Fruit fly (Drosophila melanogaster) whole organism, embryonic: ENCODE results near the gene CG32344.

ENCODE experiments used
- ATbp ChIP-seq: fragments of 200-800 bp; sonication (Bioruptor generic); optimal IDR thresholded peaks from 2 replicates; lab custom pipeline; 2017; ENCODE audit warnings: missing biosample characterization, mild to moderate bottlenecking, missing genetic modification characterization, missing genetic modification reagents
- Aef1 ChIP-seq: fragments of 200-800 bp; sonication (Bioruptor generic); IDR thresholded peaks from 3 replicates; pipeline ENCODE4 v1.3.6; 2022; ENCODE audit warnings: missing biosample characterization, missing genetic modification characterization
- Antp ChIP-seq: fragments of 200-800 bp; sonication (Bioruptor generic); optimal IDR thresholded peaks from 3 replicates; lab custom pipeline; 2016; ENCODE audit warnings: missing biosample characterization, missing genetic modification characterization
- Atf-2 ChIP-seq: fragments of 200-800 bp; sonication (Bioruptor generic); optimal IDR thresholded peaks from 2 replicates; lab custom pipeline; 2016; ENCODE audit warnings: missing biosample characterization, missing genetic modification characterization
- Bdp1 ChIP-seq: fragments of 200-800 bp; sonication (Bioruptor generic); optimal IDR thresholded peaks from 3 replicates; lab custom pipeline; 2016; ENCODE audit warnings: missing biosample characterization, missing genetic modification characterization
- CG10267 ChIP-seq: fragments of 200-800 bp; sonication (Bioruptor generic); optimal IDR thresholded peaks from 2 replicates; lab custom pipeline; 2018; ENCODE audit warnings: missing biosample characterization, mild to moderate bottlenecking, missing genetic modification characterization, moderate library complexity
- CG10274 ChIP-seq: fragments of 200-800 bp; sonication (Bioruptor generic); optimal IDR thresholded peaks from 3 replicates; lab custom pipeline; 2017; ENCODE audit warnings: missing biosample characterization, mild to moderate bottlenecking, missing genetic modification characterization
- CG10565 ChIP-seq: fragments of 200-800 bp; sonication (Bioruptor generic); optimal IDR thresholded peaks from 3 replicates; lab custom pipeline; 2016; ENCODE audit warnings: missing biosample characterization, mild to moderate bottlenecking, missing genetic modification characterization
- CG11398 ChIP-seq: fragments of 200-800 bp; sonication (Bioruptor generic); optimal IDR thresholded peaks from 2 replicates; lab custom pipeline; 2016; ENCODE audit warnings: missing biosample characterization, missing genetic modification characterization
- CG15696 ChIP-seq: fragments of 200-800 bp; sonication (Bioruptor generic); optimal IDR thresholded peaks from 2 replicates; lab custom pipeline; 2019; ENCODE audit warnings: missing biosample characterization, mild to moderate bottlenecking, missing genetic modification characterization, moderate library complexity
- CG1603 ChIP-seq: fragments of 200-800 bp; sonication (Bioruptor generic); optimal IDR thresholded peaks from 2 replicates; lab custom pipeline; 2019; ENCODE audit warnings: missing biosample characterization, mild to moderate bottlenecking, missing genetic modification characterization, moderate library complexity
- CG17328 ChIP-seq: fragments of 200-800 bp; sonication (Bioruptor generic); IDR thresholded peaks from 2 replicates; pipeline ENCODE4 v1.3.6; 2022; ENCODE audit warnings: missing biosample characterization, missing genetic modification characterization
- CG17912 ChIP-seq: fragments of 200-800 bp; sonication (Bioruptor generic); optimal IDR thresholded peaks from 2 replicates; lab custom pipeline; 2018; ENCODE audit warnings: missing biosample characterization, mild to moderate bottlenecking, missing genetic modification characterization
- CG2199 ChIP-seq: fragments of 200-800 bp; sonication (Bioruptor generic); IDR thresholded peaks from 3 replicates; pipeline ENCODE4 v1.3.6; 2022; ENCODE audit warnings: missing biosample characterization, missing genetic modification characterization
- CG2202 ChIP-seq: fragments of 200-800 bp; sonication (Bioruptor generic); optimal IDR thresholded peaks from 2 replicates; lab custom pipeline; 2018; ENCODE audit warnings: missing biosample characterization, mild to moderate bottlenecking, missing genetic modification characterization
- CG31224 ChIP-seq: fragments of 200-800 bp; sonication (Bioruptor generic); IDR thresholded peaks from 2 replicates; pipeline ENCODE4 v1.3.6; 2022; ENCODE audit warnings: missing biosample characterization, missing genetic modification characterization
- CG4282 ChIP-seq: fragments of 200-800 bp; sonication (Bioruptor generic); optimal IDR thresholded peaks from 2 replicates; lab custom pipeline; 2016; ENCODE audit warnings: missing biosample characterization, missing genetic modification characterization
- CG8290 ChIP-seq, 3 experiments: fragments of 200-800 bp; sonication (Bioruptor generic); optimal IDR thresholded peaks; 2 replicates each; lab custom pipeline; 2016 to 2019; ENCODE audit warnings: missing biosample characterization in 3 of 3, missing genetic modification characterization in 3 of 3, mild to moderate bottlenecking in 2 of 3, moderate library complexity in 1 of 3
- CG8359 ChIP-seq: fragments of 200-800 bp; sonication (Bioruptor generic); optimal IDR thresholded peaks from 2 replicates; lab custom pipeline; 2017; ENCODE audit warnings: missing biosample characterization, mild to moderate bottlenecking, missing genetic modification characterization, borderline replicate concordance
- HLH4C ChIP-seq: fragments of 200-800 bp; sonication (Bioruptor generic); IDR thresholded peaks from 3 replicates; pipeline ENCODE4 v1.3.6; 2022; ENCODE audit warnings: missing biosample characterization, missing genetic modification characterization; ENCODE audit not compliant: partially characterized antibody
- Hmr ChIP-seq: fragments of 200-800 bp; sonication (Bioruptor generic); optimal IDR thresholded peaks from 3 replicates; lab custom pipeline; 2017; ENCODE audit warnings: mild to moderate bottlenecking, missing biosample characterization, missing genetic modification reagents, missing genetic modification characterization
- Lpt ChIP-seq: fragments of >200 bp; optimal IDR thresholded peaks from 2 replicates; lab custom pipeline; 2018; ENCODE audit warnings: missing biosample characterization, missing genetic modification characterization
- Myb ChIP-seq: fragments of 200-800 bp; sonication (Bioruptor generic); optimal IDR thresholded peaks from 2 replicates; lab custom pipeline; 2016; ENCODE audit warnings: missing biosample characterization, missing genetic modification characterization
- Rfx ChIP-seq: fragments of 200-800 bp; sonication (Bioruptor generic); IDR thresholded peaks from 2 replicates; pipeline ENCODE4 v1.3.6; 2022; ENCODE audit warnings: missing biosample characterization, missing genetic modification characterization
- Sox102F ChIP-seq: fragments of 200-800 bp; sonication (Bioruptor generic); optimal IDR thresholded peaks from 2 replicates; lab custom pipeline; 2018; ENCODE audit warnings: missing biosample characterization, mild to moderate bottlenecking, missing genetic modification characterization, moderate library complexity
- Trl ChIP-seq, 3 experiments: fragments of >200 bp in 2 of 3; fragments of 200-800 bp in 1 of 3; sonication (Bioruptor generic) in 1 of 3; optimal IDR thresholded peaks; 2 replicates in 1 of 3; 3 replicates in 2 of 3; lab custom pipeline; 2016 to 2017; ENCODE audit warnings: missing biosample characterization in 1 of 3, missing genetic modification characterization in 1 of 3
- ac ChIP-seq: fragments of 200-800 bp; sonication (Bioruptor generic); optimal IDR thresholded peaks from 3 replicates; lab custom pipeline; 2017; ENCODE audit warnings: missing biosample characterization, mild to moderate bottlenecking, missing genetic modification characterization
- amos ChIP-seq: fragments of 200-800 bp; sonication (Bioruptor generic); IDR thresholded peaks from 2 replicates; pipeline ENCODE4 v1.3.6; 2022; ENCODE audit warnings: missing biosample characterization, missing genetic modification characterization; ENCODE audit not compliant: partially characterized antibody
- ase ChIP-seq: fragments of 200-800 bp; sonication (Bioruptor generic); IDR thresholded peaks from 3 replicates; pipeline ENCODE4 v1.3.6; 2022; ENCODE audit warnings: missing biosample characterization, missing genetic modification characterization
- az2 ChIP-seq: fragments of 200-800 bp; sonication (Bioruptor generic); optimal IDR thresholded peaks from 3 replicates; lab custom pipeline; 2016; ENCODE audit warnings: missing biosample characterization, missing genetic modification characterization
- bigmax ChIP-seq: fragments of 200-800 bp; sonication (Bioruptor generic); optimal IDR thresholded peaks from 2 replicates; lab custom pipeline; 2018; ENCODE audit warnings: missing biosample characterization, mild to moderate bottlenecking, missing genetic modification characterization
- cad ChIP-seq: fragments of >200 bp; optimal IDR thresholded peaks from 2 replicates; lab custom pipeline; 2017; ENCODE audit warnings: missing biosample characterization, missing genetic modification characterization
- chif ChIP-seq, 2 experiments: fragments of 200-800 bp; sonication (Bioruptor generic); optimal IDR thresholded peaks; 3 replicates each; lab custom pipeline; 2016; ENCODE audit warnings: missing biosample characterization in 2 of 2, missing genetic modification characterization in 2 of 2
- disco-r ChIP-seq: fragments of 200-800 bp; sonication (Bioruptor generic); optimal IDR thresholded peaks from 2 replicates; lab custom pipeline; 2016; ENCODE audit warnings: missing biosample characterization, missing genetic modification characterization
- dpn ChIP-seq, 2 experiments: fragments of 200-800 bp; sonication (Bioruptor generic); optimal IDR thresholded peaks; 3 replicates each; lab custom pipeline; 2016; ENCODE audit warnings: missing biosample characterization in 2 of 2, missing genetic modification characterization in 2 of 2
- eve ChIP-seq, 2 experiments: fragments of >200 bp; optimal IDR thresholded peaks; 2 replicates each; lab custom pipeline; 2017; ENCODE audit warnings: missing biosample characterization in 2 of 2, missing genetic modification characterization in 2 of 2
- fd3F ChIP-seq: fragments of 200-800 bp; sonication (Bioruptor generic); optimal IDR thresholded peaks from 2 replicates; lab custom pipeline; 2018; ENCODE audit warnings: missing biosample characterization, mild to moderate bottlenecking, missing genetic modification characterization, moderate library complexity
- fd64A ChIP-seq: fragments of 200-800 bp; sonication (Bioruptor generic); optimal IDR thresholded peaks from 3 replicates; lab custom pipeline; 2018; ENCODE audit warnings: missing biosample characterization, mild to moderate bottlenecking, missing genetic modification characterization
- oc ChIP-seq: fragments of 200-800 bp; sonication (Bioruptor generic); optimal IDR thresholded peaks from 2 replicates; lab custom pipeline; 2018; ENCODE audit warnings: missing biosample characterization, mild to moderate bottlenecking, missing genetic modification characterization, moderate library complexity
- pb ChIP-seq: fragments of 200-800 bp; sonication (Bioruptor generic); optimal IDR thresholded peaks from 3 replicates; lab custom pipeline; 2016; ENCODE audit warnings: missing biosample characterization, missing genetic modification characterization
- slou ChIP-seq: fragments of 200-800 bp; sonication (Bioruptor generic); optimal IDR thresholded peaks from 3 replicates; lab custom pipeline; 2016; ENCODE audit warnings: missing biosample characterization, missing genetic modification characterization
- tap ChIP-seq: fragments of 200-800 bp; optimal IDR thresholded peaks from 3 replicates; lab custom pipeline; 2019; ENCODE audit warnings: missing biosample characterization, mild to moderate bottlenecking, missing genetic modification characterization, moderate library complexity
- tll ChIP-seq, 2 experiments: fragments of 200-800 bp in 1 of 2; fragments of >200 bp in 1 of 2; sonication (Bioruptor generic) in 1 of 2; optimal IDR thresholded peaks; 2 replicates each; lab custom pipeline; 2017 to 2019; ENCODE audit warnings: missing biosample characterization in 2 of 2, missing genetic modification characterization in 2 of 2, mild to moderate bottlenecking in 1 of 2, moderate library complexity in 1 of 2
- unc-4 ChIP-seq: fragments of 200-800 bp; sonication (Bioruptor generic); IDR thresholded peaks from 2 replicates; pipeline ENCODE4 v1.3.6; 2022; ENCODE audit warnings: missing biosample characterization, missing genetic modification characterization; ENCODE audit not compliant: partially characterized antibody
- vnd ChIP-seq: fragments of 200-800 bp; sonication (Bioruptor generic); IDR thresholded peaks from 3 replicates; pipeline ENCODE4 v1.3.6; 2022; ENCODE audit warnings: missing biosample characterization, missing genetic modification characterization; ENCODE audit not compliant: partially characterized antibody
- zf30C ChIP-seq: fragments of 200-800 bp; sonication (Bioruptor generic); optimal IDR thresholded peaks from 3 replicates; lab custom pipeline; 2018; ENCODE audit warnings: missing biosample characterization, mild to moderate bottlenecking, missing genetic modification characterization

CG32344 gene

dm6 chr3L:346656-347640 is 22.4 kb upstream of the CG32344 start, which contains the start of gene mth (continued):
- TF ChIP-seq CG17328 (GFP tag; lab: Robert Waterston, UW) (no peak), pb (GFP tag; lab: Kevin White, UChicago) (peak; percentile 15), CG4282 (GFP tag; lab: Kevin White, UChicago) (no peak), Sox102F (GFP tag; lab: Kevin White, UChicago) (peak; percentile 31), zf30C (GFP tag; lab: Kevin White, UChicago) (no peak), Myb (GFP tag; lab: Kevin White, UChicago) (peak; percentile 73), CG17912 (GFP tag; lab: Kevin White, UChicago) (no peak), unc-4 (GFP tag; lab: Robert Waterston, UW) (peak; percentile 99), ac (no peak), vnd (GFP tag; lab: Robert Waterston, UW) (peak; percentile 99), oc (no peak), CG8359 (no peak), Antp (GFP tag; lab: Kevin White, UChicago) (peak; percentile 28), amos (peak; percentile 96), ATbp (GFP tag; lab: Kevin White, UChicago) (no peak), eve (GFP tag; optimal IDR thresholded peaks at IDR 0.05; lab: Kevin White, UChicago) (peak in 1 of 2 experiments; percentile 72), Atf-2 (peak; percentile 62), CG15696 (tag; lab: Kevin White, UChicago) (peak; percentile 16), Bdp1 (GFP tag; lab: Kevin White, UChicago) (peak; percentile 29), CG2202 (tag; lab: Kevin White, UChicago) (no peak), tap (no peak), Rfx (GFP tag; lab: Robert Waterston, UW) (peak; percentile 53; the same call in 1 of the 2 replicates), CG11398 (GFP tag; lab: Kevin White, UChicago) (no peak), fd64A (no peak), CG31224 (no peak), Aef1 (GFP tag; lab: Robert Waterston, UW) (no peak; the same call in 2 of the 3 replicates), ase (GFP tag; lab: Robert Waterston, UW) (0 out of 3 replicates have a peak, but pooled peaks have one; percentile 36), CG1603 (tag; lab: Kevin White, UChicago) (peak; percentile 75), chif (GFP tag; optimal IDR thresholded peaks at IDR 0.05; lab: Kevin White, UChicago) (peak in 1 of 2 experiments; percentile 15), fd3F (GFP tag; lab: Kevin White, UChicago) (no peak), Lpt (GFP tag; lab: Kevin White, UChicago) (no peak), disco-r (GFP tag; lab: Kevin White, UChicago) (no peak), slou (GFP tag; lab: Kevin White, UChicago) (no peak), Trl (optimal IDR thresholded peaks at IDR 0.05; lab: Kevin White, UChicago) (no peak), Trl (GFP tag; optimal IDR thresholded peaks at IDR 0.05; lab: Kevin White, UChicago) (peak; percentile 24), az2 (peak; percentile 42), CG10565 (no peak), cad (GFP tag; lab: Kevin White, UChicago) (no peak), tll (GFP tag; optimal IDR thresholded peaks at IDR 0.05; lab: Kevin White, UChicago) (peak in 1 of 2 experiments; percentile 90), CG8290 (GFP tag; optimal IDR thresholded peaks at IDR 0.05; lab: Kevin White, UChicago) (peak; percentile 83), CG8290 (tag; optimal IDR thresholded peaks at IDR 0.05; lab: Kevin White, UChicago) (peak; percentile 52 to 67), CG2199 (GFP tag; lab: Robert Waterston, UW) (no peak), bigmax (GFP tag; lab: Kevin White, UChicago) (no peak), dpn (GFP tag; optimal IDR thresholded peaks at IDR 0.05; lab: Kevin White, UChicago) (peak; percentile 53 to 60), Hmr (GFP tag; lab: Kevin White, UChicago) (peak; percentile 65), HLH4C (GFP tag; lab: Robert Waterston, UW) (peak; percentile 99), CG10267 (tag; lab: Kevin White, UChicago) (peak; percentile 70), CG10274 (GFP tag; lab: Kevin White, UChicago) (no peak)
